Fruit fly (Drosophila melanogaster) whole organism, prepupa: ENCODE measurements around the gene ChT.

Source experiments
- CG10631 ChIP-seq: fragments of 200-800 bp; sonication (Bioruptor generic); optimal IDR thresholded peaks from 2 replicates; lab custom pipeline; 2016; ENCODE audit warnings: missing biosample characterization, missing genetic modification characterization
- CG11294 ChIP-seq: fragments of 200-800 bp; sonication (Bioruptor generic); IDR thresholded peaks from 2 replicates; pipeline ENCODE4 v1.3.6; 2022; ENCODE audit warnings: missing biosample characterization, missing genetic modification characterization
- CG11762 ChIP-seq: fragments of 200-800 bp; sonication (Bioruptor generic); optimal IDR thresholded peaks from 3 replicates; lab custom pipeline; 2016; ENCODE audit warnings: missing biosample characterization, missing genetic modification characterization; ENCODE audit not compliant: insufficient read depth
- CG15336 ChIP-seq: fragments of 200-800 bp; sonication (Bioruptor generic); IDR thresholded peaks from 2 replicates; pipeline ENCODE4 v1.3.6; 2022; ENCODE audit warnings: missing biosample characterization, missing genetic modification characterization
- CG1621 ChIP-seq: fragments of 200-800 bp; sonication (Bioruptor generic); optimal IDR thresholded peaks from 3 replicates; lab custom pipeline; 2018; ENCODE audit warnings: missing biosample characterization, mild to moderate bottlenecking, missing genetic modification characterization
- CG16779 ChIP-seq: fragments of 200-800 bp; sonication (Bioruptor generic); optimal IDR thresholded peaks from 3 replicates; lab custom pipeline; 2017; ENCODE audit warnings: missing biosample characterization, mild to moderate bottlenecking, missing genetic modification characterization
- CG3032 ChIP-seq: fragments of 200-800 bp; optimal IDR thresholded peaks from 2 replicates; lab custom pipeline; 2019; ENCODE audit warnings: missing biosample characterization, mild to moderate bottlenecking, missing genetic modification characterization, moderate library complexity
- CG31627 ChIP-seq: fragments of 200-800 bp; sonication (Bioruptor generic); optimal IDR thresholded peaks from 3 replicates; lab custom pipeline; 2016; ENCODE audit warnings: missing biosample characterization, missing genetic modification characterization
- CG3919 ChIP-seq: fragments of 200-800 bp; sonication (Bioruptor generic); optimal IDR thresholded peaks from 3 replicates; lab custom pipeline; 2016; ENCODE audit warnings: missing biosample characterization, missing genetic modification characterization
- CG6276 ChIP-seq: fragments of 200-800 bp; sonication (Bioruptor generic); optimal IDR thresholded peaks from 2 replicates; lab custom pipeline; 2017; ENCODE audit warnings: missing biosample characterization, mild to moderate bottlenecking, missing genetic modification characterization
- CG6792 ChIP-seq: fragments of 200-800 bp; sonication (Bioruptor generic); optimal IDR thresholded peaks from 3 replicates; lab custom pipeline; 2016; ENCODE audit warnings: missing biosample characterization, missing genetic modification characterization
- CG6854 ChIP-seq: fragments of 200-800 bp; sonication (Bioruptor generic); optimal IDR thresholded peaks from 2 replicates; lab custom pipeline; 2017; ENCODE audit warnings: missing biosample characterization, mild to moderate bottlenecking, missing genetic modification characterization
- CG7368 ChIP-seq: fragments of 200-800 bp; sonication (Bioruptor generic); optimal IDR thresholded peaks from 3 replicates; lab custom pipeline; 2016; ENCODE audit warnings: missing biosample characterization, missing genetic modification characterization
- CG8119 ChIP-seq: fragments of 200-800 bp; sonication (Bioruptor generic); IDR thresholded peaks from 3 replicates; pipeline ENCODE4 v1.3.6; 2022; ENCODE audit warnings: missing biosample characterization, missing genetic modification characterization
- CG8319 ChIP-seq: fragments of 200-800 bp; sonication (Bioruptor generic); optimal IDR thresholded peaks from 3 replicates; lab custom pipeline; 2016; ENCODE audit warnings: missing biosample characterization, missing genetic modification characterization
- CG8632 ChIP-seq: fragments of 200-800 bp; sonication (Bioruptor generic); optimal IDR thresholded peaks from 3 replicates; lab custom pipeline; 2016; ENCODE audit warnings: missing biosample characterization, missing genetic modification characterization
- Eip75B ChIP-seq: fragments of 200-800 bp; sonication (Bioruptor generic); optimal IDR thresholded peaks from 3 replicates; lab custom pipeline; 2016; ENCODE audit warnings: missing biosample characterization, missing genetic modification characterization
- Eip78C ChIP-seq: fragments of 200-800 bp; sonication (Bioruptor generic); peaks from one replicate; lab custom pipeline; 2016; ENCODE audit warnings: missing biosample characterization, missing genetic modification characterization
- Eip93F ChIP-seq: fragments of 200-800 bp; sonication (Bioruptor generic); optimal IDR thresholded peaks from 2 replicates; lab custom pipeline; 2016; ENCODE audit warnings: missing biosample characterization, mild to moderate bottlenecking, missing genetic modification characterization
- Hr39 ChIP-seq: fragments of 200-800 bp; sonication (Bioruptor generic); optimal IDR thresholded peaks from 2 replicates; lab custom pipeline; 2016; ENCODE audit warnings: missing biosample characterization, missing genetic modification characterization
- OdsH ChIP-seq: fragments of 200-800 bp; sonication (Bioruptor generic); optimal IDR thresholded peaks from 3 replicates; lab custom pipeline; 2016; ENCODE audit warnings: missing biosample characterization, missing genetic modification characterization
- Smox ChIP-seq: fragments of 200-800 bp; sonication (Bioruptor generic); optimal IDR thresholded peaks from 3 replicates; lab custom pipeline; 2016; ENCODE audit warnings: missing biosample characterization, missing genetic modification characterization
- Sox102F ChIP-seq: fragments of 200-800 bp; sonication (Bioruptor generic); optimal IDR thresholded peaks from 2 replicates; lab custom pipeline; 2016; ENCODE audit warnings: missing biosample characterization, mild to moderate bottlenecking, missing genetic modification characterization
- Sox14 ChIP-seq: fragments of 200-800 bp; sonication (Bioruptor generic); optimal IDR thresholded peaks from 3 replicates; lab custom pipeline; 2016; ENCODE audit warnings: missing biosample characterization, missing genetic modification characterization
- achi ChIP-seq: fragments of 200-800 bp; sonication (Bioruptor generic); optimal IDR thresholded peaks from 3 replicates; lab custom pipeline; 2016; ENCODE audit warnings: missing biosample characterization, missing genetic modification characterization
- dac ChIP-seq: fragments of 200-800 bp; sonication (Bioruptor generic); optimal IDR thresholded peaks from 2 replicates; lab custom pipeline; 2017; ENCODE audit warnings: missing biosample characterization, mild to moderate bottlenecking, missing genetic modification characterization
- esn ChIP-seq: fragments of 200-800 bp; sonication (Bioruptor generic); optimal IDR thresholded peaks from 2 replicates; lab custom pipeline; 2016; ENCODE audit warnings: missing biosample characterization, mild to moderate bottlenecking, missing genetic modification characterization, moderate library complexity
- fd59A ChIP-seq: fragments of 200-800 bp; sonication (Bioruptor generic); optimal IDR thresholded peaks from 2 replicates; lab custom pipeline; 2017; ENCODE audit warnings: missing biosample characterization, mild to moderate bottlenecking, missing genetic modification characterization, missing genetic modification reagents
- lz ChIP-seq: fragments of 200-800 bp; sonication (Bioruptor generic); optimal IDR thresholded peaks from 3 replicates; lab custom pipeline; 2016; ENCODE audit warnings: missing biosample characterization, missing genetic modification characterization
- net ChIP-seq: fragments of 200-800 bp; sonication (Bioruptor generic); optimal IDR thresholded peaks from 3 replicates; lab custom pipeline; 2016; ENCODE audit warnings: missing biosample characterization, missing genetic modification characterization
- pdm3 ChIP-seq: fragments of 200-800 bp; sonication (Bioruptor generic); optimal IDR thresholded peaks from 3 replicates; lab custom pipeline; 2016; ENCODE audit warnings: missing biosample characterization, missing genetic modification characterization
- ss ChIP-seq, 2 experiments: fragments of 200-800 bp; sonication (Bioruptor generic); optimal IDR thresholded peaks; 2 replicates in 1 of 2; 3 replicates in 1 of 2; lab custom pipeline; 2017 to 2018; ENCODE audit warnings: mild to moderate bottlenecking in 2 of 2, missing biosample characterization in 2 of 2, missing genetic modification characterization in 2 of 2, moderate library complexity in 1 of 2
- svp ChIP-seq: fragments of 200-800 bp; sonication (Bioruptor generic); peaks from one replicate; lab custom pipeline; 2016; ENCODE audit warnings: missing biosample characterization, missing genetic modification characterization
- topi ChIP-seq: fragments of 200-800 bp; sonication (Bioruptor generic); optimal IDR thresholded peaks from 3 replicates; lab custom pipeline; 2016; ENCODE audit warnings: missing biosample characterization, missing genetic modification characterization
- vri ChIP-seq: fragments of 200-800 bp; sonication (Bioruptor generic); optimal IDR thresholded peaks from 3 replicates; lab custom pipeline; 2016; ENCODE audit warnings: missing biosample characterization, mild to moderate bottlenecking, missing genetic modification characterization

ChT gene

dm6 chr3R:18694952-18695351 is 14.5 kb downstream of the ChT start, which contains the start of gene CG34282:
Gene CG34282, plus strand, starts transcription at chr3R:18695252.
- TF ChIP-seq esn (GFP tag; lab: Kevin White, UChicago) (no peak), OdsH (GFP tag; lab: Kevin White, UChicago) (no peak), achi (no peak), Smox (GFP tag; lab: Kevin White, UChicago) (no peak), CG8119 (GFP tag; lab: Robert Waterston, UW) (no peak), CG11294 (no peak), net (GFP tag; lab: Kevin White, UChicago) (no peak), CG1621 (tag; lab: Kevin White, UChicago) (no peak)
- TF ChIP-seq, all 60 proteins: peak for 0

DNA sequence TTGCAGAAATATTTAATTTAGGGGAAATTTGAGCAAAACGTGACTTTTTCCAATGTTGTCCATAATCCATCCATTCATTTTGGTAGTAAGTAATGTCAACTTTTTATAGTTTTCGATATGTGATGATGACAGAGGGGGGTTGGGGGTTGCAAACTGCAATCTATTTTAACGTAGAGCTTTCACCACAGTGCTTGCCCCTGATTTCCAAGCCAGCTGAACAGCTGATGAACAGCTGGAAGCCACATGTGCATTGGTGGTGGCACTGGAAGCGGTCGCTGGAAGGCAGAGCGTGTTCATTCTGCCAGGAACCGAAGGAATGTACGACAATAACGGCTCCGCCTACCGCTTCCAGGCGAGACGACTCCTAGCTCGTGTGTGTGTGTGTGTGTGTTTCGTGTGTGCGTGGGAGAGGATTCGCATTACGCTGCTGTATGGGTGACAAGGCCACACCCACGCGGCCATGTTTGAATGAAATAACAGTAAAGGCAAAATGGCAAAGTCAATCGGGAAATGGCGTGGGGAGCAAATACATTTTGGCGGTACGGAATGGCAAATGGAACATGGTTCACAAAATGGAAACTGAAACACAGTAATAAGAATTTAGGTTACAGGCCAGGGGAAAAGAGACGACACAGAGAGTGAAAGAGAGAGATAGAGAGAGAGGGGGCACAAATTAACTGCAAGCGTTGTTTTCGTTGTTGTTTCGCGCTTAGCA is 18.6 kb downstream of the ChT start:
- TF ChIP-seq CG16779 (tag; lab: Kevin White, UChicago) (no peak), fd59A (no peak), Hr39 (GFP tag; lab: Kevin White, UChicago) (no peak), achi (no peak), ss (GFP tag; optimal IDR thresholded peaks at IDR 0.05; lab: Kevin White, UChicago) (no peak), CG3032 (tag; lab: Kevin White, UChicago) (no peak), Sox14 (GFP tag; lab: Kevin White, UChicago) (no peak), topi (GFP tag; lab: Kevin White, UChicago) (no peak), vri (no peak)
- TF ChIP-seq, all 60 proteins: peak for 0

- no peak for TF ChIP-seq ss (GFP tag; optimal IDR thresholded peaks at IDR 0.05; lab: Kevin White, UChicago)
- no peak for TF ChIP-seq CG8319 (GFP tag; lab: Kevin White, UChicago)
- TF ChIP-seq CG6854: no peak
- TF ChIP-seq pdm3 (GFP tag; lab: Kevin White, UChicago): no peak
- no peak for TF ChIP-seq CG31627
- TF ChIP-seq CG16779 (tag; lab: Kevin White, UChicago): no peak
- no peak for TF ChIP-seq CG10631 (GFP tag; lab: Kevin White, UChicago)
- TF ChIP-seq CG11762 (GFP tag; lab: Kevin White, UChicago): no peak
- no peak for TF ChIP-seq achi
- no peak for TF ChIP-seq dac (GFP tag; lab: Kevin White, UChicago)
- TF ChIP-seq fd59A: no peak
- no peak for TF ChIP-seq CG6276 (GFP tag; lab: Kevin White, UChicago)
- no peak for TF ChIP-seq Eip78C (GFP tag; lab: Kevin White, UChicago)
- TF ChIP-seq CG7368: no peak
- TF ChIP-seq CG8632 (GFP tag; lab: Kevin White, UChicago): no peak
- no peak for TF ChIP-seq CG6792 (GFP tag; lab: Kevin White, UChicago)
- TF ChIP-seq esn (GFP tag; lab: Kevin White, UChicago): no peak
- no peak for TF ChIP-seq svp (GFP tag; lab: Kevin White, UChicago)
- no peak for TF ChIP-seq OdsH (GFP tag; lab: Kevin White, UChicago)
- TF ChIP-seq, all 60 proteins: peak for 0
These were observed 23.1 kb downstream of the ChT start for dm6 chr3R:18703514-18703913.

- TF ChIP-seq dac (GFP tag; lab: Kevin White, UChicago) (no peak), CG15336 (GFP tag; lab: Robert Waterston, UW) (no peak), CG11294 (no peak), pdm3 (GFP tag; lab: Kevin White, UChicago) (no peak), Sox102F (GFP tag; lab: Kevin White, UChicago) (no peak), CG7368 (no peak), svp (GFP tag; lab: Kevin White, UChicago) (no peak), CG6854 (no peak), Eip93F (GFP tag; lab: Kevin White, UChicago) (no peak), Eip75B (GFP tag; lab: Kevin White, UChicago) (no peak), lz (GFP tag; lab: Kevin White, UChicago) (no peak), CG3919 (GFP tag; lab: Kevin White, UChicago) (no peak)
These were observed 24.7 kb downstream of the ChT start, which contains the start of the genes ChAT and VAChT for dm6 chr3R:18705150-18705549. Gene ChAT, plus strand, starts transcription at chr3R:18705501. Gene VAChT, plus strand, starts transcription at chr3R:18705501.
